Worm (Caenorhabditis elegans): ENCODE data around the gene C26D10.6.

- no peak for TF ChIP-seq W03F9.2 (tag; optimal IDR thresholded peaks at IDR 0.05)
- TF ChIP-seq dao-5 (tag; optimal IDR thresholded peaks at IDR 0.05) = no peak
These were observed 39.7 kb downstream of the C26D10.6 start for ce11 chrII:8314768-8315167.

Data from whole organism, L4/young adult.